Worm (Caenorhabditis elegans) whole organism, L4/young adult: ENCODE data around the gene btb-2.

Experiments used
- dao-5 ChIP-seq: sonication (generic microtip); optimal IDR thresholded peaks from 2 replicates; lab custom pipeline; 2016; ENCODE audit warnings: missing genotype, missing genetic modification characterization, moderate library complexity, missing compliant biosample characterization
- him-1 ChIP-seq: sonication (generic microtip); optimal IDR thresholded peaks from 2 replicates; lab custom pipeline; 2016; ENCODE audit warnings: missing genotype, missing genetic modification reagents, missing genetic modification characterization, missing compliant biosample characterization

DNA sequence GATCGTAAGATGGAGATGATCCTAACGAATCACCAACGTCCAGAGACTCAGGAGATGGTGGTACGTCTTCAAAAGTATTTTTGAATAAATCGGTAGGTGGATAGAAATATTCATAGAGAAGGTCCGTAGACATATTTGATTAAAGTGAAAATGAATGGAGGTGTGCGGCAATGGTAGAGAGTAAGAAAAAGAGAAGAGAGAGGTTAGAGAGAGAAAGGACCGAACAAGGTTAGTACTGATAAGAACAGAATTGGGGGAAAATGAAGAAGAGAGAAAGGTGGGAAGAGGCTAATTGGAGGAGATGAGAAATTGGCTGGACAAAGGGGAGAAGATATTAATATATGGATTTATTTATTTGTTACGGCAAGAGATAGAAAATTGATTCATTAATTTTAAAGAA is 47.9 kb downstream of the btb-2 start, which contains the start of gene nhr-22:
- TF ChIP-seq him-1 (tag; lab: Kevin White, UChicago) (no peak), dao-5 (tag; lab: Kevin White, UChicago) (no peak)
